Worm (Caenorhabditis elegans) whole organism, mixed stage, embryonic: ENCODE results near the gene tyr-1.

Experiments used
- elt-1 ChIP-seq: sonication (generic microtip); optimal IDR thresholded peaks from 2 replicates; lab custom pipeline; 2017; ENCODE audit warnings: missing genetic modification characterization, mild to moderate bottlenecking, missing compliant biosample characterization, antibody characterized with exemption, moderate library complexity, borderline replicate concordance; ENCODE audit not compliant: insufficient read depth
- snpc-4 ChIP-seq: fragments of 150-350 bp; optimal IDR thresholded peaks from 2 replicates; lab custom pipeline; 2014; ENCODE audit warnings: missing biosample characterization, missing genetic modification characterization

DNA sequence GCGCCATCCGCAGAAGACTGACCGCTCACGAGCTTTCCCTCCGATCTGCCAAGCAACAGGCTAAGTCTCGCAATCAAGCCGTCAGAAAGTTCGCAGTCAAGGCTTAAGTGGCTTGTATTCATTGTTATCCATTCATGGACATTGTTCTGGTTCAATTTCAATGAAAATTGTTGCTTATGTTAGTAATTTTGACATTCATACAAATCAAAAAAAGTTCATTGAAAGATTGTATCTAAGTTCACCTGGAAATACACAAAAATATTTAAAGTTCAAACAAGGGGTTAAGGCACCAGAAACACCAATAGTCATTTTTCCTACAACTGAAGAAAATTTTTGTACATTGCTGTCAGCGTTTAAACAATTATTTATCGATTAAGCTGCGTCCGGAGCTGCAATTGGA, 18.1 kb upstream of the tyr-1 start:
- TF ChIP-seq snpc-4 (tag; lab: Kevin White, UChicago) (no peak), elt-1 (no peak)
